Worm (Caenorhabditis elegans) whole organism, L3 larva: ENCODE data around the gene T05B4.9.

ENCODE experiments used
- R02D3.7 ChIP-seq: fragments of 150-350 bp; optimal IDR thresholded peaks from 2 replicates; lab custom pipeline; 2014; ENCODE audit warnings: missing biosample characterization, missing genetic modification characterization
- ceh-16 ChIP-seq: sonication (generic microtip); optimal IDR thresholded peaks from 2 replicates; lab custom pipeline; 2017; ENCODE audit warnings: missing biosample characterization, missing genetic modification characterization
- ceh-82 ChIP-seq: fragments of 150-350 bp; optimal IDR thresholded peaks from 2 replicates; lab custom pipeline; 2014; ENCODE audit warnings: missing biosample characterization, missing genetic modification characterization
- jun-1 ChIP-seq: fragments of 150-350 bp; optimal IDR thresholded peaks from 2 replicates; lab custom pipeline; 2014; ENCODE audit warnings: missing biosample characterization, missing genetic modification reagents, missing genetic modification characterization
- nhr-11 ChIP-seq: fragments of 150-350 bp; optimal IDR thresholded peaks from 2 replicates; lab custom pipeline; 2014; ENCODE audit warnings: missing biosample characterization, missing genetic modification characterization
- nhr-28 ChIP-seq: fragments of 150-350 bp; optimal IDR thresholded peaks from 2 replicates; lab custom pipeline; 2014; ENCODE audit warnings: missing biosample characterization, missing genetic modification characterization
- nhr-77 ChIP-seq: fragments of 150-350 bp; optimal IDR thresholded peaks from 2 replicates; lab custom pipeline; 2014; ENCODE audit warnings: missing biosample characterization, missing genetic modification characterization
- unc-62 ChIP-seq: fragments of 150-350 bp; sonication (generic microtip); optimal IDR thresholded peaks from 4 replicates; lab custom pipeline; 2014; ENCODE audit warnings: missing biosample characterization, missing genetic modification reagents, missing genetic modification characterization
- zag-1 ChIP-seq: fragments of 150-350 bp; optimal IDR thresholded peaks from 2 replicates; lab custom pipeline; 2014; ENCODE audit warnings: missing biosample characterization, missing genetic modification characterization

DNA sequence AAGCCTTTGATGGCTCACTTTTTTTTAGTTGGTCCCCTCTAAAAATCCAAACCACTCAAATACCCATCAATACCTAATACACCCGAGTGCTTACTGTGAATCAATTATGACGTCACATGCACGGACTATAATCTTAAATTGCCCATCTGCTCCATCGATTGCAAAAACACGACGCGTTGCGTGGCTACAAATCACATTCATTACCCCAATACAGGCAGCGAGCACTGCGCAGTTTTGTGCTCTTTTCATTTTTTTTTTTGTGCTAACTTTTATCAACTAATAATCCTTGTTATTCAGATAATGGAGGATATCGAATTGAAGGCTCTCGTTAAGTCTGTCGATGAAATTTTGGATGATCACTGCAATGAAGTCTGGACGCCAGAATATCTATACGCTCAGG, 41.9 kb upstream of the T05B4.9 start, which contains the start of gene Y45G5AM.5:
- no peak for TF ChIP-seq nhr-77 (tag; lab: Kevin White, UChicago)
- TF ChIP-seq zag-1 (tag; lab: Kevin White, UChicago), result no peak
- TF ChIP-seq jun-1 (tag; lab: Kevin White, UChicago), result no peak
- no peak for TF ChIP-seq nhr-11 (tag; lab: Kevin White, UChicago)
- TF ChIP-seq ceh-82 (tag; lab: Kevin White, UChicago), result no peak
- TF ChIP-seq R02D3.7, result no peak
- TF ChIP-seq unc-62 (GFP tag; lab: Kevin White, UChicago), result no peak
- TF ChIP-seq nhr-28, result no peak
- no peak for TF ChIP-seq ceh-16 (tag; lab: Kevin White, UChicago)
